Worm (Caenorhabditis elegans): ENCODE data around the gene R09H10.3.

DNA sequence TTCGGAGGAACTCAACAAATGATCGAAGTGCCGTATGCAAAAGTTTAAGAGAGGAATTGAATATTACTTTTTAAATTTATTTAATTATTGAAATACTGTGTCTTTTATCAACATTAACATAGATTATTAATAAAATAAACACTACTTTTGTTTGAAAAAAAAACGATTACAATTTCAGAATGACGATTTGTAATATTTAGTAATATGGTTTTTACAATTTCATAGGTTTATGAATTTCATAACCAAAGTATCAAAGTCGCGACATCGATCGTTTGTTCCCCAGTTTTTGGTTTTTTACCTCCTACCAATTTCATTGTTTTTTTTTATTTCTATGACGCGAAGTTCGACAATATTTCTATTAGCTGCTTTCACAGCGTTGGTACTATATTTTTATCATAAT lies 6.8 kb upstream of the R09H10.3 start, which contains the start of gene R09H10.1:
- TF ChIP-seq ref-1 (GFP tag; conservative IDR thresholded peaks at IDR 0.05) (no peak), tab-1 (GFP tag; IDR thresholded peaks at IDR 0.05) (no peak)

Data from whole organism, midembryonic.